Worm (Caenorhabditis elegans) whole organism, young adult: ENCODE data around the gene F08H9.4.

Source experiments
- B0019.2 ChIP-seq: fragments of 200-800 bp; sonication (Bioruptor generic); conservative IDR thresholded peaks from 2 replicates; pipeline ENCODE4 v1.3.6; 2022; ENCODE audit warnings: missing genetic modification reagents, missing genetic modification characterization, missing compliant biosample characterization
- B0261.1 ChIP-seq: sonication (generic microtip); optimal IDR thresholded peaks from 2 replicates; lab custom pipeline; 2016; ENCODE audit warnings: mild to moderate bottlenecking, missing genetic modification characterization, moderate library complexity, missing compliant biosample characterization
- F22D6.2 ChIP-seq: sonication (generic microtip); optimal IDR thresholded peaks from 2 replicates; lab custom pipeline; 2016; ENCODE audit warnings: mild to moderate bottlenecking, missing genetic modification characterization, missing compliant biosample characterization
- T07F8.4 ChIP-seq: sonication (generic microtip); optimal IDR thresholded peaks from 2 replicates; lab custom pipeline; 2016; ENCODE audit warnings: mild to moderate bottlenecking, missing genetic modification characterization, moderate library complexity, missing compliant biosample characterization
- ama-1 ChIP-seq, 3 experiments: fragments of 150-350 bp in 1 of 3; sonication (generic microtip) in 2 of 3; optimal IDR thresholded peaks; 2 replicates each; lab custom pipeline; 2014 to 2018; ENCODE audit warnings: missing biosample characterization in 2 of 3, missing genetic modification characterization in 2 of 3, missing genetic modification reagents in 2 of 3
- ccch-3 ChIP-seq: fragments of 200-800 bp; sonication (Bioruptor generic); optimal IDR thresholded peaks from 2 replicates; lab custom pipeline; 2018; ENCODE audit warnings: mild to moderate bottlenecking, missing genetic modification characterization, missing compliant biosample characterization
- ekl-4 ChIP-seq: fragments of 200-800 bp; sonication (Bioruptor generic); IDR thresholded peaks from 2 replicates; pipeline ENCODE4 v1.3.6; 2022; ENCODE audit warnings: missing genetic modification reagents, missing genetic modification characterization, missing compliant biosample characterization
- lsl-1 ChIP-seq: fragments of 200-800 bp; sonication (Bioruptor generic); optimal IDR thresholded peaks from 2 replicates; lab custom pipeline; 2018; ENCODE audit warnings: mild to moderate bottlenecking, missing genetic modification characterization, moderate library complexity, missing compliant biosample characterization
- madf-10 ChIP-seq: sonication (generic microtip); optimal IDR thresholded peaks from 2 replicates; lab custom pipeline; 2016; ENCODE audit warnings: mild to moderate bottlenecking, missing genetic modification characterization, missing compliant biosample characterization
- madf-8 ChIP-seq: fragments of 200-800 bp; sonication (Bioruptor generic); conservative IDR thresholded peaks from 2 replicates; pipeline ENCODE4 v1.3.6; 2022; ENCODE audit warnings: missing genetic modification reagents, missing genetic modification characterization, missing compliant biosample characterization
- pha-4 ChIP-seq: fragments of 150-350 bp; sonication (generic microtip); optimal IDR thresholded peaks from 2 replicates; lab custom pipeline; 2014; ENCODE audit warnings: missing biosample characterization, missing genetic modification reagents, missing genetic modification characterization
- repo-1 ChIP-seq: sonication (generic microtip); optimal IDR thresholded peaks from 2 replicates; lab custom pipeline; 2017; ENCODE audit warnings: mild to moderate bottlenecking, missing genetic modification characterization, missing compliant biosample characterization
- xnd-1 ChIP-seq: sonication (generic microtip); optimal IDR thresholded peaks from 2 replicates; lab custom pipeline; 2016; ENCODE audit warnings: missing genotype, missing genetic modification reagents, missing genetic modification characterization, missing compliant biosample characterization

DNA sequence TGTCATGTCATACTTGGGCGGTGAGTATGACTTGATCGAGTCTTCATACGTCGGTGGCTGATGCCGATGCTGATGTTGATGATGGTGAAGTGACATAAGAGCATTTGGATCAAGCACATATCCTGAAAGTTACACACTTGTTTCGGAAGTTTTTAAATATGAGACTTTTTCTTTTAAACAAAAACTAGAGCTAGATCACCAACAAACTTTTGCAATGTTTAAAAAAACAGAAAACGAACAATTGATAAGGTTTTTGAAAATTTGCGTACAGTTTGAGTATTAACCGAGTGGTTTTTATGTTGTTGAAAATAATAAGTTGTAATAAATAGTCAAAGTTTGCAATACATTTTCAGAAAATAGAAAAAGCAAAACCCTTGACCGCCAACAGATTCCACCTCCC, 20.4 kb upstream of the F08H9.4 start, which contains the start of gene R02D5.4:
- TF ChIP-seq F22D6.2: no peak
- no peak for TF ChIP-seq ekl-4 (GFP tag; lab: Robert Waterston, UW)
- no peak for TF ChIP-seq B0019.2 (GFP tag; lab: Robert Waterston, UW)
- no peak for TF ChIP-seq ccch-3 (GFP tag; lab: Kevin White, UChicago)
- TF ChIP-seq ama-1 (optimal IDR thresholded peaks at IDR 0.05; lab: Kevin White, UChicago): no peak
- no peak for TF ChIP-seq ama-1 (GFP tag; optimal IDR thresholded peaks at IDR 0.05; lab: Kevin White, UChicago)
- no peak for TF ChIP-seq madf-10 (tag; lab: Kevin White, UChicago)
- TF ChIP-seq madf-8 (GFP tag; lab: Robert Waterston, UW): no peak
- no peak for TF ChIP-seq repo-1 (tag; lab: Kevin White, UChicago)
- no peak for TF ChIP-seq B0261.1 (tag; lab: Kevin White, UChicago)
- TF ChIP-seq pha-4 (tag; lab: Kevin White, UChicago): no peak
- TF ChIP-seq T07F8.4 (tag; lab: Kevin White, UChicago): no peak
- no peak for TF ChIP-seq xnd-1 (tag; lab: Kevin White, UChicago)
- no peak for TF ChIP-seq lsl-1
